Worm (Caenorhabditis elegans): ENCODE measurements around the gene C36B7.1.

- TF ChIP-seq sdc-2 (tag; optimal IDR thresholded peaks at IDR 0.05) (no peak), nfya-1 (tag; optimal IDR thresholded peaks at IDR 0.05) (no peak), pax-1 (tag; optimal IDR thresholded peaks at IDR 0.05) (no peak), ceh-9 (tag; optimal IDR thresholded peaks at IDR 0.05) (no peak), ceh-30 (tag; optimal IDR thresholded peaks at IDR 0.05) (no peak), rnt-1 (tag; optimal IDR thresholded peaks at IDR 0.05) (no peak), fkh-10 (GFP tag; optimal IDR thresholded peaks at IDR 0.05) (no peak), K02D7.2 (tag; optimal IDR thresholded peaks at IDR 0.05) (no peak), nhr-11 (tag; optimal IDR thresholded peaks at IDR 0.05) (no peak), ama-1 (optimal IDR thresholded peaks at IDR 0.05) (no peak), pha-4 (tag; optimal IDR thresholded peaks at IDR 0.05) (no peak), nhr-232 (tag; optimal IDR thresholded peaks at IDR 0.05) (no peak), zip-5 (tag; optimal IDR thresholded peaks at IDR 0.05) (no peak)
Observed at ce11 chrX:7149670-7150069, 37.0 kb downstream of the C36B7.1 start.
